Worm (Caenorhabditis elegans) whole organism, L4/young adult: ENCODE data around the gene F01D5.2.

Source experiments
- W03F9.2 ChIP-seq: fragments of 150-350 bp; optimal IDR thresholded peaks from 2 replicates; lab custom pipeline; 2014; ENCODE audit warnings: missing biosample characterization, missing genetic modification characterization
- dao-5 ChIP-seq: sonication (generic microtip); optimal IDR thresholded peaks from 2 replicates; lab custom pipeline; 2016; ENCODE audit warnings: missing genotype, missing genetic modification characterization, moderate library complexity, missing compliant biosample characterization
- him-1 ChIP-seq: sonication (generic microtip); optimal IDR thresholded peaks from 2 replicates; lab custom pipeline; 2016; ENCODE audit warnings: missing genotype, missing genetic modification reagents, missing genetic modification characterization, missing compliant biosample characterization

The F01D5.2 gene

ce11 chrII:13961567-13961966 lies 37.3 kb downstream of the F01D5.2 start:
- TF ChIP-seq W03F9.2 (tag; lab: Kevin White, UChicago): no peak
- TF ChIP-seq dao-5 (tag; lab: Kevin White, UChicago): no peak
- TF ChIP-seq him-1 (tag; lab: Kevin White, UChicago): no peak

ce11 chrII:13958359-13958758 lies 40.5 kb downstream of the F01D5.2 start:
- TF ChIP-seq W03F9.2 (tag; lab: Kevin White, UChicago): no peak
- no peak for TF ChIP-seq him-1 (tag; lab: Kevin White, UChicago)
- no peak for TF ChIP-seq dao-5 (tag; lab: Kevin White, UChicago)

- TF ChIP-seq W03F9.2 (tag; lab: Kevin White, UChicago) (no peak), dao-5 (tag; lab: Kevin White, UChicago) (no peak), him-1 (tag; lab: Kevin White, UChicago) (no peak)
Measured at ce11 chrII:13957437-13957836, 41.4 kb downstream of the F01D5.2 start, which contains the start of gene zip-3. Gene zip-3 (minus strand): TSS chrII:13957457.

- no peak for TF ChIP-seq dao-5 (tag; lab: Kevin White, UChicago)
- TF ChIP-seq W03F9.2 (tag; lab: Kevin White, UChicago): no peak
- TF ChIP-seq him-1 (tag; lab: Kevin White, UChicago): no peak
Measured at ce11 chrII:13956529-13956928, 42.3 kb downstream of the F01D5.2 start.

ce11 chrII:13954979-13955378 lies 43.9 kb downstream of the F01D5.2 start:
- no peak for TF ChIP-seq dao-5 (tag; lab: Kevin White, UChicago)
- no peak for TF ChIP-seq him-1 (tag; lab: Kevin White, UChicago)
- no peak for TF ChIP-seq W03F9.2 (tag; lab: Kevin White, UChicago)

ce11 chrII:13954077-13954476 lies 44.8 kb downstream of the F01D5.2 start:
- TF ChIP-seq dao-5 (tag; lab: Kevin White, UChicago) (no peak), him-1 (tag; lab: Kevin White, UChicago) (no peak), W03F9.2 (tag; lab: Kevin White, UChicago) (no peak)

ce11 chrII:13951986-13952385 lies 46.9 kb downstream of the F01D5.2 start:
- TF ChIP-seq him-1 (tag; lab: Kevin White, UChicago): no peak
- TF ChIP-seq dao-5 (tag; lab: Kevin White, UChicago): no peak
- TF ChIP-seq W03F9.2 (tag; lab: Kevin White, UChicago): no peak

- no peak for TF ChIP-seq W03F9.2 (tag; lab: Kevin White, UChicago)
- TF ChIP-seq him-1 (tag; lab: Kevin White, UChicago): no peak
- no peak for TF ChIP-seq dao-5 (tag; lab: Kevin White, UChicago)
Measured at ce11 chrII:13949290-13949689, 49.6 kb downstream of the F01D5.2 start, which contains the start of gene sre-44. Gene sre-44 (plus strand): TSS chrII:13949590.
